Worm (Caenorhabditis elegans) whole organism, L2 larva: ENCODE results near the gene htrl-1.

ENCODE experiments used
- C34F6.9 ChIP-seq: fragments of 150-350 bp; optimal IDR thresholded peaks from 2 replicates; lab custom pipeline; 2014; ENCODE audit warnings: missing biosample characterization, missing genetic modification characterization
- F13H6.1 ChIP-seq: sonication (generic microtip); optimal IDR thresholded peaks from 2 replicates; lab custom pipeline; 2016; ENCODE audit warnings: missing genetic modification characterization, missing compliant biosample characterization
- R02D3.7 ChIP-seq: fragments of 150-350 bp; optimal IDR thresholded peaks from 2 replicates; lab custom pipeline; 2014; ENCODE audit warnings: missing biosample characterization, missing genetic modification characterization
- Y55F3AM.14 ChIP-seq: fragments of 200-800 bp; sonication (Bioruptor generic); optimal IDR thresholded peaks from 2 replicates; lab custom pipeline; 2018; ENCODE audit warnings: mild to moderate bottlenecking, missing genetic modification characterization, missing compliant biosample characterization
- alr-1 ChIP-seq: fragments of 150-350 bp; optimal IDR thresholded peaks from 2 replicates; lab custom pipeline; 2014; ENCODE audit warnings: missing biosample characterization, missing genetic modification characterization
- aly-2 ChIP-seq: fragments of 150-350 bp; optimal IDR thresholded peaks from 2 replicates; lab custom pipeline; 2014; ENCODE audit warnings: missing biosample characterization, missing genetic modification characterization
- blmp-1 ChIP-seq: sonication (generic microtip); optimal IDR thresholded peaks from 2 replicates; lab custom pipeline; 2017; ENCODE audit warnings: missing genetic modification characterization, mild to moderate bottlenecking, missing compliant biosample characterization, antibody characterized with exemption, moderate library complexity; ENCODE audit not compliant: insufficient read depth
- ceh-82 ChIP-seq: fragments of 150-350 bp; optimal IDR thresholded peaks from 2 replicates; lab custom pipeline; 2014; ENCODE audit warnings: missing biosample characterization, missing genetic modification characterization
- crh-2 ChIP-seq: sonication (generic microtip); optimal IDR thresholded peaks from 2 replicates; lab custom pipeline; 2017; ENCODE audit warnings: missing biosample characterization, missing genetic modification characterization
- egl-27 ChIP-seq: sonication (generic microtip); optimal IDR thresholded peaks from 3 replicates; lab custom pipeline; 2017; ENCODE audit warnings: missing biosample characterization, missing genetic modification reagents, missing genetic modification characterization
- elt-1 ChIP-seq: fragments of 150-350 bp; optimal IDR thresholded peaks from 2 replicates; lab custom pipeline; 2014; ENCODE audit warnings: missing biosample characterization, missing genetic modification characterization
- elt-3 ChIP-seq: sonication (generic microtip); optimal IDR thresholded peaks from 2 replicates; lab custom pipeline; 2017; ENCODE audit warnings: missing biosample characterization, missing genetic modification characterization
- fos-1 ChIP-seq: fragments of 150-350 bp; optimal IDR thresholded peaks from 2 replicates; lab custom pipeline; 2014; ENCODE audit warnings: missing biosample characterization, missing genetic modification characterization
- gmeb-1 ChIP-seq: fragments of 150-350 bp; optimal IDR thresholded peaks from 2 replicates; lab custom pipeline; 2014; ENCODE audit warnings: missing biosample characterization, missing genetic modification characterization
- lin-11 ChIP-seq: fragments of 150-350 bp; sonication (generic microtip); optimal IDR thresholded peaks from 2 replicates; lab custom pipeline; 2014; ENCODE audit warnings: missing biosample characterization, missing genetic modification characterization, inconsistent platforms, mixed read lengths
- lin-13 ChIP-seq: fragments of 150-350 bp; optimal IDR thresholded peaks from 2 replicates; lab custom pipeline; 2014; ENCODE audit warnings: missing biosample characterization, missing genetic modification reagents, missing genetic modification characterization
- lin-39 ChIP-seq: fragments of 150-350 bp; optimal IDR thresholded peaks from 2 replicates; lab custom pipeline; 2014; ENCODE audit warnings: missing biosample characterization, missing genetic modification reagents, missing genetic modification characterization
- lsy-2 ChIP-seq, 2 experiments: fragments of 150-350 bp in 1 of 2; sonication (generic microtip) in 1 of 2; optimal IDR thresholded peaks; 2 replicates each; lab custom pipeline; 2014 to 2017; ENCODE audit warnings: missing biosample characterization in 2 of 2, missing genetic modification characterization in 2 of 2
- mab-5 ChIP-seq: fragments of 150-350 bp; optimal IDR thresholded peaks from 2 replicates; lab custom pipeline; 2014; ENCODE audit warnings: missing biosample characterization, missing genetic modification characterization
- mdl-1 ChIP-seq, 2 experiments: fragments of 150-350 bp in 1 of 2; sonication (generic microtip) in 1 of 2; optimal IDR thresholded peaks; 2 replicates each; lab custom pipeline; 2017; ENCODE audit warnings: missing biosample characterization in 2 of 2, missing genetic modification characterization in 2 of 2
- nhr-10 ChIP-seq: sonication (generic microtip); optimal IDR thresholded peaks from 2 replicates; lab custom pipeline; 2017; ENCODE audit warnings: missing biosample characterization, missing genetic modification characterization
- nhr-11 ChIP-seq: fragments of 150-350 bp; optimal IDR thresholded peaks from 2 replicates; lab custom pipeline; 2014; ENCODE audit warnings: missing biosample characterization, missing genetic modification characterization
- nhr-12 ChIP-seq: fragments of 150-350 bp; optimal IDR thresholded peaks from 2 replicates; lab custom pipeline; 2014; ENCODE audit warnings: missing biosample characterization, missing genetic modification characterization
- nhr-129 ChIP-seq: fragments of 150-350 bp; optimal IDR thresholded peaks from 2 replicates; lab custom pipeline; 2014; ENCODE audit warnings: missing biosample characterization, missing genetic modification characterization
- nhr-21 ChIP-seq: fragments of 150-350 bp; optimal IDR thresholded peaks from 2 replicates; lab custom pipeline; 2014; ENCODE audit warnings: missing biosample characterization, missing genetic modification characterization
- nhr-23 ChIP-seq: fragments of 150-350 bp; optimal IDR thresholded peaks from 2 replicates; lab custom pipeline; 2014; ENCODE audit warnings: missing biosample characterization, missing genetic modification reagents, missing genetic modification characterization
- nhr-237 ChIP-seq: fragments of 150-350 bp; optimal IDR thresholded peaks from 2 replicates; lab custom pipeline; 2014; ENCODE audit warnings: missing biosample characterization, missing genetic modification characterization
- nhr-25 ChIP-seq: fragments of 150-350 bp; sonication (generic microtip); optimal IDR thresholded peaks from 3 replicates; lab custom pipeline; 2014; ENCODE audit warnings: missing biosample characterization, missing genetic modification characterization
- nhr-6 ChIP-seq: fragments of 150-350 bp; optimal IDR thresholded peaks from 2 replicates; lab custom pipeline; 2014; ENCODE audit warnings: missing biosample characterization, missing genetic modification characterization
- nhr-77 ChIP-seq: fragments of 150-350 bp; optimal IDR thresholded peaks from 2 replicates; lab custom pipeline; 2014; ENCODE audit warnings: missing biosample characterization, missing genetic modification characterization
- sem-4 ChIP-seq: fragments of 150-350 bp; optimal IDR thresholded peaks from 2 replicates; lab custom pipeline; 2014; ENCODE audit warnings: missing biosample characterization, missing genetic modification reagents, missing genetic modification characterization
- sma-3 ChIP-seq: sonication (generic microtip); optimal IDR thresholded peaks from 2 replicates; lab custom pipeline; 2016; ENCODE audit warnings: missing genetic modification reagents, missing genetic modification characterization, missing compliant biosample characterization
- sma-9 ChIP-seq, 2 experiments: fragments of 150-350 bp in 1 of 2; sonication (generic microtip) in 1 of 2; optimal IDR thresholded peaks; 2 replicates each; lab custom pipeline; 2014 to 2016; ENCODE audit warnings: missing genetic modification characterization in 2 of 2, mild to moderate bottlenecking in 1 of 2, missing biosample characterization in 1 of 2, missing compliant biosample characterization in 1 of 2, missing genetic modification reagents in 1 of 2, moderate library complexity in 1 of 2
- snpc-4 ChIP-seq: fragments of 150-350 bp; optimal IDR thresholded peaks from 2 replicates; lab custom pipeline; 2014; ENCODE audit warnings: missing biosample characterization, missing genetic modification characterization
- unc-55 ChIP-seq: fragments of 150-350 bp; sonication (generic microtip); optimal IDR thresholded peaks from 3 replicates; lab custom pipeline; 2014; ENCODE audit warnings: missing biosample characterization, missing genetic modification reagents, missing genetic modification characterization
- unc-62 ChIP-seq: fragments of 150-350 bp; optimal IDR thresholded peaks from 2 replicates; lab custom pipeline; 2014; ENCODE audit warnings: missing biosample characterization, missing genetic modification reagents, missing genetic modification characterization
- zag-1 ChIP-seq: fragments of 150-350 bp; optimal IDR thresholded peaks from 2 replicates; lab custom pipeline; 2014; ENCODE audit warnings: missing biosample characterization, missing genetic modification characterization
- ztf-1 ChIP-seq: fragments of 200-800 bp; sonication (Bioruptor generic); conservative IDR thresholded peaks from 2 replicates; pipeline ENCODE4 v1.3.6; 2022; ENCODE audit warnings: missing genetic modification characterization, missing compliant biosample characterization
- ztf-4 ChIP-seq: fragments of 150-350 bp; optimal IDR thresholded peaks from 2 replicates; lab custom pipeline; 2014; ENCODE audit warnings: missing biosample characterization, missing genetic modification characterization

The htrl-1 gene

DNA sequence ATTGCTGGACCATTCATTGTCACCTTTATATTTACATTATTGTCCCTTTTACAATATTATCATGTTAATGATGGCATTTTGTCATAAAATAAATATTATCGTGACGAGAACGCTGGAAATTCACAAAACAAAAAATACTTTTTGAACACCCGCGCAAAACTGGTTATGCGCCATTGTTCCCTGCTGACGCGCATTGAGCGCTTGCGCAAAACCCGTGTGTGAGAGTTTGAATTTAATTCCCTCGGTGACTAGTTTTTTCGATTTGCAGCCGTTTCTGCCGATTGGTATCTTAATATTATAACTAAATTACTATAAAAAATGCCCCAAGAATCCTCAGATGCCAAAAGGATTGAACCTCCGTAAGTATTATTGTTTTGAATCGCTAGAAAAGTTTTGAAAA, 25.3 kb upstream of the htrl-1 start, which contains the start of gene pafo-1:
pafo-1 (plus strand) TSS at position 256 of the 400 bp plus-strand sequence.
- peak; percentile 36 for TF ChIP-seq nhr-10 (tag; lab: Kevin White, UChicago)
- peak; percentile 49 for TF ChIP-seq nhr-6
- TF ChIP-seq unc-55 (GFP tag; lab: Kevin White, UChicago), result peak; percentile 92
- no peak for TF ChIP-seq elt-3 (tag; lab: Kevin White, UChicago)
- TF ChIP-seq sma-9 (GFP tag; optimal IDR thresholded peaks at IDR 0.05; lab: Kevin White, UChicago), result peak; percentile 95
- no peak for TF ChIP-seq sma-9 (tag; optimal IDR thresholded peaks at IDR 0.05; lab: Kevin White, UChicago)
- TF ChIP-seq elt-1 (tag; lab: Kevin White, UChicago), result no peak
- peak; percentile 84 for TF ChIP-seq lin-13 (GFP tag; lab: Kevin White, UChicago)
- peak; percentile 58 for TF ChIP-seq R02D3.7
- peak; percentile 79 for TF ChIP-seq lin-11
- peak; percentile 75 for TF ChIP-seq nhr-21 (tag; lab: Kevin White, UChicago)
- TF ChIP-seq nhr-237 (tag; lab: Kevin White, UChicago), result peak; percentile 59
- peak; percentile 58 for TF ChIP-seq zag-1 (tag; lab: Kevin White, UChicago)
- no peak for TF ChIP-seq lin-39 (tag; lab: Kevin White, UChicago)
- TF ChIP-seq C34F6.9, result peak; percentile 91
- no peak for TF ChIP-seq ztf-1 (GFP tag; lab: Robert Waterston, UW)
- TF ChIP-seq sma-3 (GFP tag; lab: Kevin White, UChicago), result peak; percentile 83
- peak; percentile 91 for TF ChIP-seq nhr-25 (tag; lab: Kevin White, UChicago)
- TF ChIP-seq mdl-1 (tag; optimal IDR thresholded peaks at IDR 0.05; lab: Kevin White, UChicago), result peak in 1 of 2 experiments; percentile 60
- TF ChIP-seq nhr-77 (tag; lab: Kevin White, UChicago), result peak; percentile 62
- peak; percentile 81 for TF ChIP-seq egl-27
- peak; percentile 81 for TF ChIP-seq mab-5
- TF ChIP-seq nhr-12 (tag; lab: Kevin White, UChicago), result peak; percentile 5
- peak; percentile 86 for TF ChIP-seq F13H6.1 (tag; lab: Kevin White, UChicago)
- TF ChIP-seq gmeb-1, result peak; percentile 99
- peak; percentile 74 for TF ChIP-seq crh-2 (tag; lab: Kevin White, UChicago)
- peak; percentile 63 for TF ChIP-seq sem-4 (tag; lab: Kevin White, UChicago)
- peak; percentile 46 for TF ChIP-seq Y55F3AM.14
- no peak for TF ChIP-seq alr-1 (tag; lab: Kevin White, UChicago)
- TF ChIP-seq snpc-4 (tag; lab: Kevin White, UChicago), result peak; percentile 55
- peak; percentile 31 for TF ChIP-seq unc-62 (GFP tag; lab: Kevin White, UChicago)
- TF ChIP-seq fos-1 (tag; lab: Kevin White, UChicago), result peak; percentile 52
- peak; percentile 37 for TF ChIP-seq ztf-4 (tag; lab: Kevin White, UChicago)
- no peak for TF ChIP-seq nhr-23 (tag; lab: Kevin White, UChicago)
- TF ChIP-seq ceh-82, result no peak
- TF ChIP-seq blmp-1 (tag; lab: Kevin White, UChicago), result peak; percentile 41
- TF ChIP-seq nhr-129 (tag; lab: Kevin White, UChicago), result peak; percentile 72
- peak; percentile 87 to 93 for TF ChIP-seq lsy-2 (tag; optimal IDR thresholded peaks at IDR 0.05; lab: Kevin White, UChicago)
- no peak for TF ChIP-seq nhr-11

DNA sequence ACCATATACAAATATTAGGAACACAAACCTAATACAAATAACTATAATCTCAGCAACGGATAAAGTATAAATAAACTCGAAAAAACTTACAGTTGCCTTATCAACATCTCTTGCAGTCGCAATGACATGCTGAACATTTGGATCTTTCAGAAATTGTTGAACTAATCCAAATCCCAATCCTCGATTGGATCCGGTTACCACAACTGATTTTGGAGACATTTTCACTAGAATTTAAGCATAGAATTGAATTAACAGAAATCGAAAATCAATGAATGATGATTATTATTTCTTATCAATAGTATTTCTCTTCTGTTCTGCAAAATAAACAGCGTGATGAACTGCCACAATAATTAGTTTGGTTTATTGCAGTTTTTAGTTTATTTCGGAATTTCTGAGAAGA, 24.0 kb upstream of the htrl-1 start, which contains the start of the genes C55A6.11 and C55A6.7:
C55A6.11 (plus strand) TSS at position 301 of the 400 bp plus-strand sequence.
C55A6.7 (minus strand) TSS at position 316 of the 400 bp plus-strand sequence.
- TF ChIP-seq ceh-82 (no peak), unc-62 (GFP tag; lab: Kevin White, UChicago) (no peak), lsy-2 (tag; optimal IDR thresholded peaks at IDR 0.05; lab: Kevin White, UChicago) (no peak), sma-3 (GFP tag; lab: Kevin White, UChicago) (no peak), nhr-25 (tag; lab: Kevin White, UChicago) (no peak)

DNA sequence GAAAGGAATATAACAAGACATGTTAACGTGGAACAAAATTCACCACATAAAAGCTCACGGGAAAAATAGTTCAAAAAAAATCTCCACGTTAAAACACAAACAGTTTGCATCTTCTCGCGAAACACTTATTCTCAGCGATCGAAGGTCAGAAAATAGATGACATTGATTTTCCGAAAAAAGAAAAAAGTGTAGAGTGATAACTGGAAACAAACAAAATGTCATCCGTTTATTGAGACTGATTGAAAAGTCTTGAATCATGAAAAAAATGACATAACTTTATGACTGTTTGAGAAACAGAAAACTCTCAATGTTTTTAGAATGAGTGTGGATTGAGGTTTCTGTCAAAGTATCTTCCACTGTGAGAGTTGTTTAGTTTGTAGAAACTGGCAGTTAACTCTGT, 21.6 kb upstream of the htrl-1 start, which contains the start of gene C55A6.4:
C55A6.4 (minus strand) TSS at position 101 of the 400 bp plus-strand sequence.
- TF ChIP-seq R02D3.7 (no peak), fos-1 (tag; lab: Kevin White, UChicago) (no peak), aly-2 (no peak)
